Worm (Caenorhabditis elegans): ENCODE measurements around the gene srab-7.

ce11 chrV:3145241-3145640, 9.7 kb downstream of the srab-7 start:
- no peak for TF ChIP-seq sem-4 (tag; optimal IDR thresholded peaks at IDR 0.05)
- no peak for TF ChIP-seq mab-5 (tag; optimal IDR thresholded peaks at IDR 0.05)
- no peak for TF ChIP-seq ceh-82 (tag; optimal IDR thresholded peaks at IDR 0.05)
- no peak for TF ChIP-seq gmeb-1 (tag; optimal IDR thresholded peaks at IDR 0.05)
- no peak for TF ChIP-seq lin-39 (tag; optimal IDR thresholded peaks at IDR 0.05)
- no peak for TF ChIP-seq dmd-4 (tag; optimal IDR thresholded peaks at IDR 0.05)
- no peak for TF ChIP-seq crh-2 (tag; optimal IDR thresholded peaks at IDR 0.05)
- TF ChIP-seq ztf-4 (tag; optimal IDR thresholded peaks at IDR 0.05), result no peak
- no peak for TF ChIP-seq skn-1 (tag; optimal IDR thresholded peaks at IDR 0.05)
- no peak for TF ChIP-seq mdl-1 (tag; optimal IDR thresholded peaks at IDR 0.05)
- no peak for TF ChIP-seq nhr-237 (tag; optimal IDR thresholded peaks at IDR 0.05)
- TF ChIP-seq blmp-1 (tag; optimal IDR thresholded peaks at IDR 0.05; ENCODE audit: insufficient read depth), result no peak
- no peak for TF ChIP-seq nhr-11 (tag; optimal IDR thresholded peaks at IDR 0.05)

All from whole organism, L2 larva.